Worm (Caenorhabditis elegans) whole organism, mixed stage, embryonic: ENCODE results near the gene Y38H6C.8.
"Not testable (repeated sequence)": the region's sequence is repeated elsewhere in the genome, so short reads cannot be mapped to it uniquely, and the experiment has no call there.

ENCODE experiments used
- blmp-1 ChIP-seq: fragments of 150-350 bp; optimal IDR thresholded peaks from 2 replicates; lab custom pipeline; 2014; ENCODE audit warnings: missing biosample characterization, missing genetic modification characterization
- ceh-39 ChIP-seq: fragments of 150-350 bp; optimal IDR thresholded peaks from 2 replicates; lab custom pipeline; 2014; ENCODE audit warnings: missing biosample characterization, missing genetic modification characterization
- ceh-43 ChIP-seq: fragments of 200-800 bp; sonication (Bioruptor generic); optimal IDR thresholded peaks from 2 replicates; lab custom pipeline; 2018; ENCODE audit warnings: mild to moderate bottlenecking, missing genetic modification characterization, moderate library complexity, missing compliant biosample characterization
- ceh-83 ChIP-seq: fragments of 200-800 bp; sonication (Bioruptor generic); optimal IDR thresholded peaks from 2 replicates; lab custom pipeline; 2018; ENCODE audit warnings: mild to moderate bottlenecking, missing genetic modification characterization, missing compliant biosample characterization
- cnd-1 ChIP-seq: fragments of 200-800 bp; sonication (Bioruptor generic); optimal IDR thresholded peaks from 2 replicates; lab custom pipeline; 2018; ENCODE audit warnings: mild to moderate bottlenecking, missing genetic modification characterization, missing compliant biosample characterization
- drap-1 ChIP-seq: fragments of 200-800 bp; sonication (Bioruptor generic); optimal IDR thresholded peaks from 3 replicates; lab custom pipeline; 2018; ENCODE audit warnings: mild to moderate bottlenecking, missing genetic modification characterization, missing compliant biosample characterization
- flh-1 ChIP-seq: fragments of 200-800 bp; sonication (Bioruptor generic); optimal IDR thresholded peaks from 2 replicates; lab custom pipeline; 2018; ENCODE audit warnings: mild to moderate bottlenecking, missing genetic modification characterization, moderate library complexity, missing compliant biosample characterization
- ham-2 ChIP-seq: fragments of 200-800 bp; sonication (Bioruptor generic); optimal IDR thresholded peaks from 2 replicates; lab custom pipeline; 2018; ENCODE audit warnings: mild to moderate bottlenecking, missing genetic modification characterization, missing compliant biosample characterization
- hlh-1 ChIP-seq: fragments of 150-350 bp; optimal IDR thresholded peaks from 2 replicates; lab custom pipeline; 2014; ENCODE audit warnings: missing biosample characterization, missing genetic modification reagents, missing genetic modification characterization
- lin-13 ChIP-seq: fragments of 150-350 bp; optimal IDR thresholded peaks from 2 replicates; lab custom pipeline; 2014; ENCODE audit warnings: missing biosample characterization, missing genetic modification characterization
- lin-32 ChIP-seq: fragments of 200-800 bp; sonication (Bioruptor generic); optimal IDR thresholded peaks from 2 replicates; lab custom pipeline; 2018; ENCODE audit warnings: mild to moderate bottlenecking, missing genetic modification characterization, missing compliant biosample characterization
- lsy-2 ChIP-seq: fragments of 150-350 bp; optimal IDR thresholded peaks from 2 replicates; lab custom pipeline; 2014; ENCODE audit warnings: missing biosample characterization, missing genetic modification characterization
- mls-2 ChIP-seq: sonication (generic microtip); optimal IDR thresholded peaks from 2 replicates; lab custom pipeline; 2016; ENCODE audit warnings: mild to moderate bottlenecking, missing genetic modification characterization, moderate library complexity, missing compliant biosample characterization
- nhr-12 ChIP-seq: fragments of 150-350 bp; optimal IDR thresholded peaks from 2 replicates; lab custom pipeline; 2014; ENCODE audit warnings: missing biosample characterization, missing genetic modification characterization
- nhr-2 ChIP-seq: fragments of 150-350 bp; optimal IDR thresholded peaks from 2 replicates; lab custom pipeline; 2014; ENCODE audit warnings: missing biosample characterization, missing genetic modification characterization
- nhr-237 ChIP-seq: fragments of 150-350 bp; optimal IDR thresholded peaks from 2 replicates; lab custom pipeline; 2014; ENCODE audit warnings: missing biosample characterization, missing genetic modification characterization
- pha-4 ChIP-seq: fragments of 150-350 bp; optimal IDR thresholded peaks from 2 replicates; lab custom pipeline; 2018; ENCODE audit warnings: missing biosample characterization, missing genetic modification reagents, missing genetic modification characterization
- sem-2 ChIP-seq: fragments of 200-800 bp; sonication (Bioruptor generic); optimal IDR thresholded peaks from 2 replicates; lab custom pipeline; 2018; ENCODE audit warnings: mild to moderate bottlenecking, missing genetic modification characterization, missing compliant biosample characterization
- sptf-1 ChIP-seq: sonication (generic microtip); optimal IDR thresholded peaks from 2 replicates; lab custom pipeline; 2017; ENCODE audit warnings: mild to moderate bottlenecking, missing genetic modification characterization, moderate library complexity, missing compliant biosample characterization
- unc-120 ChIP-seq: sonication (generic microtip); optimal IDR thresholded peaks from 2 replicates; lab custom pipeline; 2017; ENCODE audit warnings: missing genetic modification characterization, missing compliant biosample characterization; ENCODE audit not compliant: poor library complexity, severe bottlenecking
- unc-62 ChIP-seq: fragments of 150-350 bp; optimal IDR thresholded peaks from 2 replicates; lab custom pipeline; 2014; ENCODE audit warnings: missing biosample characterization, missing genetic modification reagents, missing genetic modification characterization
- zip-8 ChIP-seq: fragments of 150-350 bp; optimal IDR thresholded peaks from 2 replicates; lab custom pipeline; 2014; ENCODE audit warnings: missing biosample characterization, missing genetic modification characterization

Y38H6C.8 gene

ce11 chrV:20558270-20558669 lies 44.5 kb downstream of the Y38H6C.8 start, which contains the start of gene abf-4:
Gene abf-4, minus strand, starts transcription at chrV:20558370.
- no peak for TF ChIP-seq ceh-83 (GFP tag; lab: Kevin White, UChicago)
- TF ChIP-seq lsy-2 (tag; lab: Kevin White, UChicago), result no peak
- no peak for TF ChIP-seq sptf-1
- no peak for TF ChIP-seq lin-32 (GFP tag; lab: Kevin White, UChicago)
- no peak for TF ChIP-seq lin-13
- TF ChIP-seq sem-2 (GFP tag; lab: Kevin White, UChicago), result no peak
- no peak for TF ChIP-seq flh-1 (GFP tag; lab: Kevin White, UChicago)
- no peak for TF ChIP-seq nhr-12 (tag; lab: Kevin White, UChicago)
- TF ChIP-seq mls-2 (tag; lab: Kevin White, UChicago), result no peak
- no peak for TF ChIP-seq unc-120 (tag; lab: Kevin White, UChicago)
- TF ChIP-seq pha-4 (tag; lab: Kevin White, UChicago), result no peak
- no peak for TF ChIP-seq ceh-43
- no peak for TF ChIP-seq blmp-1
- TF ChIP-seq drap-1 (GFP tag; lab: Kevin White, UChicago), result no peak
- TF ChIP-seq unc-62 (GFP tag; lab: Kevin White, UChicago), result no peak
- TF ChIP-seq ham-2 (GFP tag; lab: Kevin White, UChicago), result no peak
- TF ChIP-seq nhr-237, result no peak

DNA sequence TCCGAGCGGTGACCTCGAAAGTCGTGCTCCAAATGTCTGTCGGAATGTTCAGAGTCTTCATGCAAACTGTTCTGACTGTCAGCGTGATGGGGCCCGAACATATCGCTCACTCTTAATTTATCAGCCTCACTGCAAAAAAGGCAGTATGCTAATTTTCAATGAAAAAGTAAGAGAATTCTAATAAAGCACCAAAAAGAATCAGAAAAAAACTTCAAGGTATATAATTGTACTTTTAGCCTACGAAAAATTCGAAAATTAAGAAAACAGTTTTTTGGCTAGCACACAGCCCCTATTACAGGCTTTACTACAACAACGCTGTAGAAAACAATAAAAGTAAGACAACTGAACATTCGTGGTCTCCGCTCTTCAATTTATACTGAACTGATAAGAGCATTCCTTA lies 48.0 kb downstream of the Y38H6C.8 start, which contains the start of gene F26F2.1:
Gene F26F2.1 (minus strand): TSS at position 101 of the 400 bp plus-strand sequence.
- TF ChIP-seq nhr-2 (no peak), hlh-1 (tag; lab: Kevin White, UChicago) (no peak), drap-1 (GFP tag; lab: Kevin White, UChicago) (no peak), sem-2 (GFP tag; lab: Kevin White, UChicago) (no peak), ceh-39 (tag; lab: Kevin White, UChicago) (no peak), mls-2 (tag; lab: Kevin White, UChicago) (no peak), lsy-2 (tag; lab: Kevin White, UChicago) (no peak), sptf-1 (no peak), cnd-1 (tag; lab: Kevin White, UChicago) (no peak), zip-8 (tag; lab: Kevin White, UChicago) (no peak)

- not testable (repeated sequence) for TF ChIP-seq ceh-43; mls-2 (tag; lab: Kevin White, UChicago); sptf-1
Observed at ce11 chrV:20564054-20564453, 50.3 kb downstream of the Y38H6C.8 start, which contains the start of gene F26F2.13. Gene F26F2.13, plus strand, starts transcription at chrV:20564354.
